Fruit fly (Drosophila melanogaster) whole organism, embryonic: Measurements from ENCODE around the gene Rab39.

Experiments
- Atf3 ChIP-seq: fragments of 200-800 bp; sonication (Bioruptor generic); optimal IDR thresholded peaks from 3 replicates; lab custom pipeline; 2016; ENCODE audit warnings: missing biosample characterization, missing genetic modification characterization
- BEAF-32 ChIP-seq: fragments of 200-800 bp; sonication (Bioruptor generic); optimal IDR thresholded peaks from 3 replicates; lab custom pipeline; 2017; ENCODE audit warnings: missing biosample characterization, missing genetic modification characterization, mild to moderate bottlenecking, moderate library complexity, missing genetic modification reagents
- CG11696 ChIP-seq: fragments of 200-800 bp; sonication (Bioruptor generic); IDR thresholded peaks from 2 replicates; pipeline ENCODE4 v1.3.6; 2022; ENCODE audit warnings: missing biosample characterization, missing genetic modification characterization
- CG1233 ChIP-seq: fragments of 200-800 bp; sonication (Bioruptor generic); optimal IDR thresholded peaks from 4 replicates; lab custom pipeline; 2018; ENCODE audit warnings: missing biosample characterization, mild to moderate bottlenecking, missing genetic modification characterization
- CG13287 ChIP-seq: fragments of 200-800 bp; sonication (Bioruptor generic); IDR thresholded peaks from 2 replicates; pipeline ENCODE4 v1.3.6; 2022; ENCODE audit warnings: missing biosample characterization, missing genetic modification characterization; ENCODE audit not compliant: partially characterized antibody
- CG17328 ChIP-seq: fragments of 200-800 bp; sonication (Bioruptor generic); IDR thresholded peaks from 2 replicates; pipeline ENCODE4 v1.3.6; 2022; ENCODE audit warnings: missing biosample characterization, missing genetic modification characterization
- CG2116 ChIP-seq: fragments of 200-800 bp; sonication (Bioruptor generic); optimal IDR thresholded peaks from 3 replicates; lab custom pipeline; 2018; ENCODE audit warnings: missing biosample characterization, mild to moderate bottlenecking, missing genetic modification characterization
- CG2199 ChIP-seq: fragments of 200-800 bp; sonication (Bioruptor generic); IDR thresholded peaks from 3 replicates; pipeline ENCODE4 v1.3.6; 2022; ENCODE audit warnings: missing biosample characterization, missing genetic modification characterization
- CG3847 ChIP-seq: fragments of 200-800 bp; sonication (Bioruptor generic); IDR thresholded peaks from 2 replicates; pipeline ENCODE4 v1.3.6; 2022; ENCODE audit warnings: missing biosample characterization, missing genetic modification characterization
- CG4404 ChIP-seq: fragments of 200-800 bp; sonication (Bioruptor generic); IDR thresholded peaks from 2 replicates; pipeline ENCODE4 v1.3.6; 2022; ENCODE audit warnings: missing biosample characterization, missing genetic modification characterization
- CG4617 ChIP-seq: fragments of 200-800 bp; sonication (Bioruptor generic); optimal IDR thresholded peaks from 3 replicates; lab custom pipeline; 2016; ENCODE audit warnings: missing biosample characterization, missing genetic modification characterization, borderline replicate concordance
- CG5245 ChIP-seq: fragments of 200-800 bp; sonication (Bioruptor generic); optimal IDR thresholded peaks from 3 replicates; lab custom pipeline; 2016; ENCODE audit warnings: missing biosample characterization, missing genetic modification characterization
- CG6254 ChIP-seq: fragments of 200-800 bp; sonication (Bioruptor generic); optimal IDR thresholded peaks from 3 replicates; lab custom pipeline; 2017; ENCODE audit warnings: mild to moderate bottlenecking, missing biosample characterization, missing genetic modification reagents, missing genetic modification characterization
- CG6272 ChIP-seq: fragments of 200-800 bp; sonication (Bioruptor generic); IDR thresholded peaks from 2 replicates; pipeline ENCODE4 v1.3.6; 2022; ENCODE audit warnings: missing biosample characterization, missing genetic modification characterization
- CG8089 ChIP-seq: fragments of 200-800 bp; sonication (Bioruptor generic); optimal IDR thresholded peaks from 3 replicates; lab custom pipeline; 2016; ENCODE audit warnings: missing biosample characterization, missing genetic modification characterization
- CG8359 ChIP-seq: fragments of 200-800 bp; sonication (Bioruptor generic); optimal IDR thresholded peaks from 2 replicates; lab custom pipeline; 2017; ENCODE audit warnings: missing biosample characterization, mild to moderate bottlenecking, missing genetic modification characterization, borderline replicate concordance
- CG9437 ChIP-seq: fragments of 200-800 bp; sonication (Bioruptor generic); optimal IDR thresholded peaks from 2 replicates; lab custom pipeline; 2018; ENCODE audit warnings: missing biosample characterization, mild to moderate bottlenecking, missing genetic modification characterization
- Camta ChIP-seq: fragments of 200-800 bp; sonication (Bioruptor generic); optimal IDR thresholded peaks from 2 replicates; lab custom pipeline; 2016; ENCODE audit warnings: missing biosample characterization, missing genetic modification characterization
- Dbx ChIP-seq: fragments of 200-800 bp; sonication (Bioruptor generic); IDR thresholded peaks from 3 replicates; pipeline ENCODE4 v1.3.6; 2022; ENCODE audit warnings: missing biosample characterization, missing genetic modification characterization
- Doc2 ChIP-seq: fragments of 200-800 bp; sonication (Bioruptor generic); IDR thresholded peaks from 2 replicates; pipeline ENCODE4 v1.3.6; 2022; ENCODE audit warnings: missing biosample characterization, missing genetic modification characterization
- Fer3 ChIP-seq: fragments of 200-800 bp; sonication (Bioruptor generic); optimal IDR thresholded peaks from 2 replicates; lab custom pipeline; 2018; ENCODE audit warnings: missing biosample characterization, mild to moderate bottlenecking, missing genetic modification characterization, moderate library complexity
- Gsc ChIP-seq: fragments of 200-800 bp; sonication (Bioruptor generic); IDR thresholded peaks from 2 replicates; pipeline ENCODE4 v1.3.6; 2022; ENCODE audit warnings: missing biosample characterization, missing genetic modification characterization
- H15 ChIP-seq: fragments of 200-800 bp; sonication (Bioruptor generic); IDR thresholded peaks from 3 replicates; pipeline ENCODE4 v1.3.6; 2022; ENCODE audit warnings: missing biosample characterization, missing genetic modification characterization
- H2.0 ChIP-seq: fragments of 200-800 bp; sonication (Bioruptor generic); IDR thresholded peaks from 2 replicates; pipeline ENCODE4 v1.3.6; 2022; ENCODE audit warnings: missing biosample characterization, missing genetic modification characterization
- Hand ChIP-seq: fragments of 200-800 bp; sonication (Bioruptor generic); optimal IDR thresholded peaks from 2 replicates; lab custom pipeline; 2017; ENCODE audit warnings: mild to moderate bottlenecking, missing biosample characterization, missing genetic modification reagents, missing genetic modification characterization
- Lim3 ChIP-seq: fragments of 200-800 bp; sonication (Bioruptor generic); IDR thresholded peaks from 2 replicates; pipeline ENCODE4 v1.3.6; 2022; ENCODE audit warnings: missing biosample characterization, missing genetic modification characterization
- Myb ChIP-seq: fragments of 200-800 bp; sonication (Bioruptor generic); optimal IDR thresholded peaks from 2 replicates; lab custom pipeline; 2016; ENCODE audit warnings: missing biosample characterization, missing genetic modification characterization
- Nf-YB ChIP-seq: fragments of 200-800 bp; sonication (Bioruptor generic); optimal IDR thresholded peaks from 3 replicates; lab custom pipeline; 2019; ENCODE audit warnings: missing biosample characterization, mild to moderate bottlenecking, missing genetic modification characterization, moderate library complexity
- Opbp ChIP-seq: fragments of 200-800 bp; sonication (Bioruptor generic); IDR thresholded peaks from 3 replicates; pipeline ENCODE4 v1.3.6; 2022; ENCODE audit warnings: missing biosample characterization, missing genetic modification characterization; ENCODE audit not compliant: partially characterized antibody
- Ptx1 ChIP-seq: fragments of 200-800 bp; sonication (Bioruptor generic); IDR thresholded peaks from 2 replicates; pipeline ENCODE4 v1.3.6; 2022; ENCODE audit warnings: missing biosample characterization, missing genetic modification characterization
- Rx ChIP-seq: fragments of 200-800 bp; sonication (Bioruptor generic); IDR thresholded peaks from 2 replicates; pipeline ENCODE4 v1.3.6; 2022; ENCODE audit warnings: missing biosample characterization, missing genetic modification characterization
- Tbp ChIP-seq: fragments of >200 bp; optimal IDR thresholded peaks from 2 replicates; lab custom pipeline; 2018; ENCODE audit warnings: missing biosample characterization, missing genetic modification characterization
- cato ChIP-seq: fragments of 200-800 bp; sonication (Bioruptor generic); optimal IDR thresholded peaks from 2 replicates; lab custom pipeline; 2016; ENCODE audit warnings: missing biosample characterization, missing genetic modification characterization, borderline replicate concordance
- croc ChIP-seq: fragments of 200-800 bp; sonication (Bioruptor generic); conservative IDR thresholded peaks from 3 replicates; pipeline ENCODE4 v1.3.6; 2022; ENCODE audit warnings: missing biosample characterization, missing genetic modification characterization
- ems ChIP-seq: fragments of 200-800 bp; sonication (Bioruptor generic); optimal IDR thresholded peaks from 3 replicates; lab custom pipeline; 2016; ENCODE audit warnings: missing biosample characterization, missing genetic modification characterization
- esg ChIP-seq: fragments of 200-800 bp; sonication (Bioruptor generic); conservative IDR thresholded peaks from 2 replicates; pipeline ENCODE4 v1.3.6; 2022; ENCODE audit warnings: missing biosample characterization, missing genetic modification characterization
- gcm2 ChIP-seq: fragments of 200-800 bp; sonication (Bioruptor generic); optimal IDR thresholded peaks from 2 replicates; lab custom pipeline; 2016; ENCODE audit warnings: missing biosample characterization, missing genetic modification characterization
- gsb ChIP-seq: fragments of 200-800 bp; sonication (Bioruptor generic); IDR thresholded peaks from 2 replicates; pipeline ENCODE4 v1.3.6; 2022; ENCODE audit warnings: missing biosample characterization, missing genetic modification characterization
- hbn ChIP-seq: fragments of 200-800 bp; sonication (Bioruptor generic); IDR thresholded peaks from 2 replicates; pipeline ENCODE4 v1.3.6; 2022; ENCODE audit warnings: missing biosample characterization, missing genetic modification characterization; ENCODE audit not compliant: partially characterized antibody
- jing ChIP-seq: fragments of 200-800 bp; sonication (Bioruptor generic); optimal IDR thresholded peaks from 2 replicates; lab custom pipeline; 2018; ENCODE audit warnings: missing biosample characterization, mild to moderate bottlenecking, missing genetic modification characterization
- mam ChIP-seq: fragments of 200-800 bp; sonication (Bioruptor generic); optimal IDR thresholded peaks from 3 replicates; lab custom pipeline; 2016; ENCODE audit warnings: missing biosample characterization, missing genetic modification characterization
- pb ChIP-seq: fragments of 200-800 bp; sonication (Bioruptor generic); optimal IDR thresholded peaks from 3 replicates; lab custom pipeline; 2016; ENCODE audit warnings: missing biosample characterization, missing genetic modification characterization
- pum ChIP-seq: fragments of 200-800 bp; sonication (Bioruptor generic); optimal IDR thresholded peaks from 2 replicates; lab custom pipeline; 2016; ENCODE audit warnings: missing biosample characterization, missing genetic modification characterization
- ro ChIP-seq: fragments of 200-800 bp; sonication (Bioruptor generic); IDR thresholded peaks from 2 replicates; pipeline ENCODE4 v1.3.6; 2022; ENCODE audit warnings: missing biosample characterization, missing genetic modification characterization
- tin ChIP-seq: fragments of 200-800 bp; sonication (Bioruptor generic); optimal IDR thresholded peaks from 3 replicates; lab custom pipeline; 2016; ENCODE audit warnings: missing biosample characterization, missing genetic modification characterization
- ttk ChIP-seq: fragments of 200-800 bp; sonication (Bioruptor generic); IDR thresholded peaks from 2 replicates; pipeline ENCODE4 v2.1.2; 2022; ENCODE audit warnings: missing biosample characterization, missing genetic modification characterization
- wek ChIP-seq: fragments of 200-800 bp; sonication (Bioruptor generic); optimal IDR thresholded peaks from 3 replicates; lab custom pipeline; 2018; ENCODE audit warnings: missing biosample characterization, mild to moderate bottlenecking, missing genetic modification characterization, moderate library complexity
- z ChIP-seq: fragments of 200-800 bp; sonication (Bioruptor generic); IDR thresholded peaks from 3 replicates; pipeline ENCODE4 v1.3.6; 2022; ENCODE audit warnings: missing biosample characterization, missing genetic modification characterization

Gene Rab39

DNA sequence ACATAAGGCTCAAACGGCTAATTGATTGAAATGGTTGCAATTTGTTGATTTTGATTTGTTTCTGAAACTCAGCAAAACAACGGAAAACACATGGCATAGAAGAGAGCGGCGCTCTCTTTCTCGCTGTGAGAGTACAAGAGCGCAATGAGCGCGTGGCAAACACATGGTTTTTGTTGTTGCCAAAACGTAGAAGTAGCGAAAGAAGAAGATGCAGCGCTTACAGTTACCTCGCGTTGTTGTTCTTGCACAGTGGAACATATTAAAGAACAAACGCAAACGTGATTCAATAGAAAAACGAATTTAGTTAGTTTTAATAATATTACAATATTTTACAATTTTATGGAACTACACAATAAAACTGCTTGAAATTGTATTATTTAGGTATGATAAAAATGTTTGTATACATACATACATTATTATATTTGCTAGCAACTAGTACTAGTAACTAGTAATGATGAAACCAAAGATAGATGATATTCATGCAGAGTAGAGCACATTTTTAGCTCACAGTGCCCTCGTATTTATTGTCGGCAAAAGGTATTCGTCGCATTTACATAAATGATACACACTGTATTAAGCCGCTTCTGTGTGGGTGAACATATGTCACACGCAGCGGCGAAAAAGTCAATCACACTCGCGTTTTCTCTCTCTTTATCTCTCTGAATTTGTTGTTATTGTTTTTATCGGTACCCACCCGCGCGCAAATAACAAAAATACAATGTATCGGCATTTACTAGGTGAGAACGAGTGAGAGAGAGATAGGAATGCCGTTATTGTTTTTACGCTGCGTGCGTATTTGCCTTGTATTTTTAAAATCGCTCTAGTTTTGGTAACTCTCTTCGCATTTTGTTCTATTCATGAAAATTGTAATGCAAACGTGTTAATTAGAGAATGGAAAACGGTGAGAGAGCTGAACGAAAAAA lies 29.3 kb upstream of the Rab39 start (continued):
- TF ChIP-seq CG9437 (GFP tag; lab: Kevin White, UChicago) (peak; percentile 91), esg (GFP tag; lab: Robert Waterston, UW) (peak; percentile 86), Tbp (GFP tag; lab: Kevin White, UChicago) (no peak), tin (peak; percentile 93), Opbp (GFP tag; lab: Robert Waterston, UW) (no peak), BEAF-32 (GFP tag; lab: Kevin White, UChicago) (peak; percentile 10), pum (GFP tag; lab: Kevin White, UChicago) (peak; percentile 77), Nf-YB (GFP tag; lab: Kevin White, UChicago) (peak; percentile 85), H2.0 (GFP tag; lab: Robert Waterston, UW) (peak; percentile 67; the same call in 1 of the 2 replicates), cato (GFP tag; lab: Kevin White, UChicago) (peak; percentile 92), hbn (GFP tag; lab: Robert Waterston, UW) (no peak), jing (peak; percentile 86), mam (GFP tag; lab: Kevin White, UChicago) (peak; percentile 83), CG6254 (GFP tag; lab: Kevin White, UChicago) (peak; percentile 88), Ptx1 (GFP tag; lab: Robert Waterston, UW) (peak; percentile 89), Dbx (GFP tag; lab: Robert Waterston, UW) (peak; percentile 87), ttk (GFP tag; lab: Robert Waterston, UW) (peak; percentile 80), gcm2 (peak; percentile 68), CG5245 (GFP tag; lab: Kevin White, UChicago) (peak; percentile 84), Rx (GFP tag; lab: Robert Waterston, UW) (peak; percentile 46; the same call in 1 of the 2 replicates), CG2116 (peak; percentile 65), H15 (GFP tag; lab: Robert Waterston, UW) (peak; percentile 74; the same call in 2 of the 3 replicates), pb (GFP tag; lab: Kevin White, UChicago) (peak; percentile 52), gsb (GFP tag; lab: Robert Waterston, UW) (peak; percentile 79), Lim3 (GFP tag; lab: Robert Waterston, UW) (0 out of 2 replicates have a peak, but pooled peaks have one; percentile 51), wek (peak; percentile 59), Myb (GFP tag; lab: Kevin White, UChicago) (peak; percentile 52), CG11696 (GFP tag; lab: Robert Waterston, UW) (peak; percentile 52; the same call in 1 of the 2 replicates), CG8089 (GFP tag; lab: Kevin White, UChicago) (peak; percentile 69), CG17328 (GFP tag; lab: Robert Waterston, UW) (peak; percentile 81), CG1233 (peak; percentile 93), CG3847 (peak; percentile 87), ems (GFP tag; lab: Kevin White, UChicago) (peak; percentile 76), croc (peak; percentile 82), ro (GFP tag; lab: Robert Waterston, UW) (peak; percentile 53; the same call in 1 of the 2 replicates), CG6272 (GFP tag; lab: Robert Waterston, UW) (peak; percentile 78), CG2199 (GFP tag; lab: Robert Waterston, UW) (no peak), CG4617 (peak; percentile 73), CG8359 (GFP tag; lab: Kevin White, UChicago) (peak; percentile 88), z (GFP tag; lab: Robert Waterston, UW) (0 out of 3 replicates have a peak, but pooled peaks have one; percentile 28), CG13287 (GFP tag; lab: Robert Waterston, UW) (no peak), Doc2 (GFP tag; lab: Robert Waterston, UW) (0 out of 2 replicates have a peak, but pooled peaks have one; percentile 31), Fer3 (tag; lab: Kevin White, UChicago) (peak; percentile 91), Hand (GFP tag; lab: Kevin White, UChicago) (peak; percentile 93), Camta (GFP tag; lab: Kevin White, UChicago) (peak; percentile 82), Gsc (GFP tag; lab: Robert Waterston, UW) (0 out of 2 replicates have a peak, but pooled peaks have one; percentile 42), CG4404 (GFP tag; lab: Robert Waterston, UW) (peak; percentile 85), Atf3 (GFP tag; lab: Kevin White, UChicago) (peak; percentile 63)
